Fruit fly (Drosophila melanogaster) whole organism, embryonic: ENCODE results near the gene Orc2.

Experiments
- Aef1 ChIP-seq: fragments of 200-800 bp; sonication (Bioruptor generic); IDR thresholded peaks from 3 replicates; pipeline ENCODE4 v1.3.6; 2022; ENCODE audit warnings: missing biosample characterization, missing genetic modification characterization
- CG12769 ChIP-seq: fragments of 200-800 bp; sonication (Bioruptor generic); optimal IDR thresholded peaks from 2 replicates; lab custom pipeline; 2019; ENCODE audit warnings: missing biosample characterization, mild to moderate bottlenecking, missing genetic modification characterization, moderate library complexity
- CG14667 ChIP-seq: fragments of 200-800 bp; sonication (Bioruptor generic); IDR thresholded peaks from 2 replicates; pipeline ENCODE4 v1.3.6; 2022; ENCODE audit warnings: missing biosample characterization, missing genetic modification characterization
- CG16779 ChIP-seq: fragments of 200-800 bp; sonication (Bioruptor generic); IDR thresholded peaks from 2 replicates; pipeline ENCODE4 v1.3.6; 2022; ENCODE audit warnings: missing biosample characterization, missing genetic modification characterization
- CG18011 ChIP-seq: fragments of 200-800 bp; sonication (Bioruptor generic); optimal IDR thresholded peaks from 2 replicates; lab custom pipeline; 2017; ENCODE audit warnings: missing biosample characterization, missing genetic modification characterization, mild to moderate bottlenecking, moderate library complexity, missing genotype
- CG31388 ChIP-seq: fragments of 200-800 bp; sonication (Bioruptor generic); optimal IDR thresholded peaks from 2 replicates; lab custom pipeline; 2016; ENCODE audit warnings: missing biosample characterization, missing genetic modification characterization
- CG43689 ChIP-seq: fragments of 200-800 bp; sonication (Bioruptor generic); IDR thresholded peaks from 2 replicates; pipeline ENCODE4 v1.3.6; 2022; ENCODE audit warnings: missing biosample characterization, missing genetic modification characterization
- CG6654 ChIP-seq: fragments of 200-800 bp; sonication (Bioruptor generic); optimal IDR thresholded peaks from 2 replicates; lab custom pipeline; 2017; ENCODE audit warnings: missing biosample characterization, mild to moderate bottlenecking, missing genetic modification characterization
- CG6813 ChIP-seq: fragments of 200-800 bp; sonication (Bioruptor generic); optimal IDR thresholded peaks from 2 replicates; lab custom pipeline; 2017; ENCODE audit warnings: missing biosample characterization, missing genetic modification characterization, mild to moderate bottlenecking, moderate library complexity, missing genetic modification reagents
- CG7372 ChIP-seq: fragments of 200-800 bp; sonication (Bioruptor generic); IDR thresholded peaks from 2 replicates; pipeline ENCODE4 v1.3.6; 2022; ENCODE audit warnings: missing biosample characterization, missing genetic modification characterization
- CG9817 ChIP-seq: fragments of 200-800 bp; sonication (Bioruptor generic); optimal IDR thresholded peaks from 2 replicates; lab custom pipeline; 2018; ENCODE audit warnings: missing biosample characterization, mild to moderate bottlenecking, missing genetic modification characterization, moderate library complexity
- Chrac-16 ChIP-seq: fragments of 200-800 bp; sonication (Bioruptor generic); optimal IDR thresholded peaks from 3 replicates; lab custom pipeline; 2016; ENCODE audit warnings: missing biosample characterization, missing genetic modification characterization
- CoRest ChIP-seq: fragments of 200-800 bp; sonication (Bioruptor generic); optimal IDR thresholded peaks from 3 replicates; lab custom pipeline; 2018; ENCODE audit warnings: missing biosample characterization, mild to moderate bottlenecking, missing genetic modification characterization, moderate library complexity
- D19A ChIP-seq: fragments of 200-800 bp; optimal IDR thresholded peaks from 3 replicates; lab custom pipeline; 2019; ENCODE audit warnings: missing biosample characterization, mild to moderate bottlenecking, missing genetic modification characterization, moderate library complexity
- Ets97D ChIP-seq: fragments of 200-800 bp; sonication (Bioruptor generic); optimal IDR thresholded peaks from 3 replicates; lab custom pipeline; 2016; ENCODE audit warnings: missing biosample characterization, missing genetic modification characterization
- Fer1 ChIP-seq: fragments of 200-800 bp; sonication (Bioruptor generic); optimal IDR thresholded peaks from 2 replicates; lab custom pipeline; 2017; ENCODE audit warnings: missing biosample characterization, mild to moderate bottlenecking, missing genetic modification characterization
- HLHmδ ChIP-seq: fragments of 200-800 bp; sonication (Bioruptor generic); optimal IDR thresholded peaks from 2 replicates; lab custom pipeline; 2018; ENCODE audit warnings: missing biosample characterization, mild to moderate bottlenecking, missing genetic modification characterization, moderate library complexity
- HmgD ChIP-seq: fragments of 200-800 bp; sonication (Bioruptor generic); optimal IDR thresholded peaks from 3 replicates; lab custom pipeline; 2016; ENCODE audit warnings: missing biosample characterization, missing genetic modification characterization
- Hsf ChIP-seq: fragments of 200-800 bp; sonication (Bioruptor generic); optimal IDR thresholded peaks from 3 replicates; lab custom pipeline; 2016; ENCODE audit warnings: missing biosample characterization, missing genetic modification characterization
- Lpt ChIP-seq: fragments of >200 bp; optimal IDR thresholded peaks from 2 replicates; lab custom pipeline; 2018; ENCODE audit warnings: missing biosample characterization, missing genetic modification characterization
- MBD-R2 ChIP-seq: fragments of 200-800 bp; sonication (Bioruptor generic); IDR thresholded peaks from 2 replicates; pipeline ENCODE4 v1.3.6; 2022; ENCODE audit warnings: missing biosample characterization, missing genetic modification characterization
- Mad ChIP-seq: fragments of 200-800 bp; sonication (Bioruptor generic); optimal IDR thresholded peaks from 2 replicates; lab custom pipeline; 2016; ENCODE audit warnings: missing biosample characterization, missing genetic modification characterization
- Mes4 ChIP-seq: fragments of 200-800 bp; sonication (Bioruptor generic); optimal IDR thresholded peaks from 2 replicates; lab custom pipeline; 2016; ENCODE audit warnings: missing biosample characterization, missing genetic modification characterization
- Mrtf ChIP-seq: fragments of 200-800 bp; sonication (Bioruptor generic); IDR thresholded peaks from 3 replicates; pipeline ENCODE4 v1.3.6; 2022; ENCODE audit warnings: missing biosample characterization, missing genetic modification characterization
- Myb ChIP-seq: fragments of 200-800 bp; sonication (Bioruptor generic); optimal IDR thresholded peaks from 2 replicates; lab custom pipeline; 2016; ENCODE audit warnings: missing biosample characterization, missing genetic modification characterization
- NfI ChIP-seq: fragments of 200-800 bp; sonication (Bioruptor generic); optimal IDR thresholded peaks from 3 replicates; lab custom pipeline; 2018; ENCODE audit warnings: missing biosample characterization, mild to moderate bottlenecking, missing genetic modification characterization, moderate library complexity
- Oli ChIP-seq: fragments of 200-800 bp; sonication (Bioruptor generic); optimal IDR thresholded peaks from 2 replicates; lab custom pipeline; 2018; ENCODE audit warnings: missing biosample characterization, mild to moderate bottlenecking, missing genetic modification characterization, moderate library complexity
- Optix ChIP-seq: fragments of 200-800 bp; sonication (Bioruptor generic); IDR thresholded peaks from 3 replicates; pipeline ENCODE4 v1.3.6; 2022; ENCODE audit warnings: missing biosample characterization, missing genetic modification characterization
- Ravus ChIP-seq: fragments of 200-800 bp; sonication (Bioruptor generic); IDR thresholded peaks from 2 replicates; pipeline ENCODE4 v1.3.6; 2022; ENCODE audit warnings: missing biosample characterization, missing genetic modification characterization
- Trl ChIP-seq, 3 experiments: fragments of >200 bp in 2 of 3; fragments of 200-800 bp in 1 of 3; sonication (Bioruptor generic) in 1 of 3; optimal IDR thresholded peaks; 2 replicates in 1 of 3; 3 replicates in 2 of 3; lab custom pipeline; 2016 to 2017; ENCODE audit warnings: missing biosample characterization in 1 of 3, missing genetic modification characterization in 1 of 3
- ac ChIP-seq: fragments of 200-800 bp; sonication (Bioruptor generic); optimal IDR thresholded peaks from 3 replicates; lab custom pipeline; 2017; ENCODE audit warnings: missing biosample characterization, mild to moderate bottlenecking, missing genetic modification characterization
- gcm ChIP-seq: fragments of 200-800 bp; sonication (Bioruptor generic); optimal IDR thresholded peaks from 2 replicates; lab custom pipeline; 2019; ENCODE audit warnings: missing biosample characterization, mild to moderate bottlenecking, missing genetic modification characterization, moderate library complexity
- hkb ChIP-seq, 2 experiments: fragments of 200-800 bp in 1 of 2; fragments of >200 bp in 1 of 2; sonication (Bioruptor generic) in 1 of 2; IDR thresholded peaks in 1 of 2; optimal IDR thresholded peaks in 1 of 2; 2 replicates each; pipeline versions ENCODE4 v1.3.6 to Lab custom; 2017 to 2022; ENCODE audit warnings: missing biosample characterization in 1 of 2, missing genetic modification characterization in 1 of 2
- ind ChIP-seq: fragments of 200-800 bp; sonication (Bioruptor generic); optimal IDR thresholded peaks from 3 replicates; lab custom pipeline; 2016; ENCODE audit warnings: missing biosample characterization, missing genetic modification characterization
- inv ChIP-seq: fragments of 200-800 bp; sonication (Bioruptor generic); IDR thresholded peaks from 2 replicates; pipeline ENCODE4 v1.3.6; 2022; ENCODE audit warnings: missing biosample characterization, missing genetic modification characterization; ENCODE audit not compliant: partially characterized antibody
- jigr1 ChIP-seq: fragments of 200-800 bp; sonication (Bioruptor generic); IDR thresholded peaks from 3 replicates; pipeline ENCODE4 v1.3.6; 2022; ENCODE audit warnings: missing biosample characterization, missing genetic modification characterization
- kah ChIP-seq: fragments of 200-800 bp; sonication (Bioruptor generic); optimal IDR thresholded peaks from 2 replicates; lab custom pipeline; 2018; ENCODE audit warnings: missing biosample characterization, mild to moderate bottlenecking, missing genetic modification characterization
- knrl ChIP-seq: fragments of 200-800 bp; sonication (Bioruptor generic); IDR thresholded peaks from 3 replicates; pipeline ENCODE4 v1.3.6; 2022; ENCODE audit warnings: missing biosample characterization, missing genetic modification characterization; ENCODE audit not compliant: partially characterized antibody
- lab ChIP-seq: fragments of 200-800 bp; sonication (Bioruptor generic); optimal IDR thresholded peaks from 3 replicates; lab custom pipeline; 2017; ENCODE audit warnings: missing biosample characterization, missing genetic modification characterization, mild to moderate bottlenecking, moderate library complexity, missing genetic modification reagents
- maf-S ChIP-seq: fragments of 200-800 bp; sonication (Bioruptor generic); optimal IDR thresholded peaks from 2 replicates; lab custom pipeline; 2016; ENCODE audit warnings: missing biosample characterization, missing genetic modification characterization
- psq ChIP-seq: fragments of 200-800 bp; sonication (Bioruptor generic); optimal IDR thresholded peaks from 2 replicates; lab custom pipeline; 2017; ENCODE audit warnings: missing biosample characterization, missing genetic modification characterization
- slou ChIP-seq: fragments of 200-800 bp; sonication (Bioruptor generic); optimal IDR thresholded peaks from 3 replicates; lab custom pipeline; 2016; ENCODE audit warnings: missing biosample characterization, missing genetic modification characterization
- sna ChIP-seq: fragments of 200-800 bp; sonication (Bioruptor generic); IDR thresholded peaks from 2 replicates; pipeline ENCODE4 v1.3.6; 2022; ENCODE audit warnings: missing biosample characterization, missing genetic modification characterization; ENCODE audit not compliant: partially characterized antibody
- stc ChIP-seq: fragments of 200-800 bp; sonication (Bioruptor generic); IDR thresholded peaks from 2 replicates; pipeline ENCODE4 v1.3.6; 2022; ENCODE audit warnings: missing biosample characterization, missing genetic modification characterization
- tll ChIP-seq, 2 experiments: fragments of 200-800 bp in 1 of 2; fragments of >200 bp in 1 of 2; sonication (Bioruptor generic) in 1 of 2; optimal IDR thresholded peaks; 2 replicates each; lab custom pipeline; 2017 to 2019; ENCODE audit warnings: missing biosample characterization in 2 of 2, missing genetic modification characterization in 2 of 2, mild to moderate bottlenecking in 1 of 2, moderate library complexity in 1 of 2
- zen ChIP-seq: fragments of 200-800 bp; sonication (Bioruptor generic); optimal IDR thresholded peaks from 3 replicates; lab custom pipeline; 2018; ENCODE audit warnings: missing biosample characterization, mild to moderate bottlenecking, missing genetic modification characterization, moderate library complexity
- zf30C ChIP-seq: fragments of 200-800 bp; sonication (Bioruptor generic); optimal IDR thresholded peaks from 3 replicates; lab custom pipeline; 2018; ENCODE audit warnings: missing biosample characterization, mild to moderate bottlenecking, missing genetic modification characterization

The Orc2 gene

dm6 chr3R:13983272-13984032 is 18.8 kb downstream of the Orc2 start (continued):
- TF ChIP-seq CG16779 (GFP tag; lab: Robert Waterston, UW), result peak; percentile 31; the same call in 1 of the 2 replicates
- TF ChIP-seq Fer1 (GFP tag; lab: Kevin White, UChicago), result peak; percentile 95
- TF ChIP-seq sna (GFP tag; lab: Robert Waterston, UW), result no peak; the same call in 1 of the 2 replicates
- peak; percentile 86 for TF ChIP-seq CG9817 (tag; lab: Kevin White, UChicago)
- peak; percentile 95 for TF ChIP-seq Chrac-16
- TF ChIP-seq kah, result peak; percentile 63
- TF ChIP-seq maf-S (GFP tag; lab: Kevin White, UChicago), result peak; percentile 92
- TF ChIP-seq inv (GFP tag; lab: Robert Waterston, UW), result no peak
- TF ChIP-seq tll (GFP tag; optimal IDR thresholded peaks at IDR 0.05; lab: Kevin White, UChicago), result peak; percentile 2 to 18
- peak; percentile 81 for TF ChIP-seq CG18011 (GFP tag; lab: Kevin White, UChicago)
- peak; percentile 94 for TF ChIP-seq Hsf (GFP tag; lab: Kevin White, UChicago)
- peak; percentile 97 for TF ChIP-seq CG12769 (tag; lab: Kevin White, UChicago)
- TF ChIP-seq Aef1 (GFP tag; lab: Robert Waterston, UW), result peak; percentile 86
- peak; percentile 60 for TF ChIP-seq HLHmδ (GFP tag; lab: Kevin White, UChicago)
- TF ChIP-seq CG31388 (GFP tag; lab: Kevin White, UChicago), result peak; percentile 54
- TF ChIP-seq MBD-R2 (GFP tag; lab: Robert Waterston, UW), result peak; percentile 54
- peak; percentile 89 for TF ChIP-seq Mes4
- TF ChIP-seq Optix (GFP tag; lab: Robert Waterston, UW), result peak; percentile 87
- TF ChIP-seq CG14667 (GFP tag; lab: Robert Waterston, UW), result peak; percentile 78
- peak; percentile 88 for TF ChIP-seq Myb
- peak; percentile 59 for TF ChIP-seq Ets97D
- TF ChIP-seq zen (tag; lab: Kevin White, UChicago), result peak; percentile 82
- peak; percentile 92 for TF ChIP-seq Oli
- peak; percentile 81; the same call in 2 of the 3 replicates for TF ChIP-seq jigr1
- peak; percentile 96 for TF ChIP-seq ind (GFP tag; lab: Kevin White, UChicago)
- TF ChIP-seq CG6813 (GFP tag; lab: Kevin White, UChicago), result peak; percentile 87
- peak; percentile 68 for TF ChIP-seq Mad (GFP tag; lab: Kevin White, UChicago)
- TF ChIP-seq Trl (optimal IDR thresholded peaks at IDR 0.05; lab: Kevin White, UChicago), result peak; percentile 96 to 98
- TF ChIP-seq Trl (GFP tag; optimal IDR thresholded peaks at IDR 0.05; lab: Kevin White, UChicago), result peak; percentile 94
- TF ChIP-seq ac (GFP tag; lab: Kevin White, UChicago), result peak; percentile 79
- TF ChIP-seq lab (GFP tag; lab: Kevin White, UChicago), result peak; percentile 96
- TF ChIP-seq slou, result peak; percentile 81
- TF ChIP-seq stc (GFP tag; lab: Robert Waterston, UW), result peak; percentile 80
- peak; percentile 83 for TF ChIP-seq Mrtf
- peak; percentile 76 for TF ChIP-seq CG6654
- no peak for TF ChIP-seq Lpt
- TF ChIP-seq gcm, result peak; percentile 93
- TF ChIP-seq CoRest, result peak; percentile 93
- no peak for TF ChIP-seq hkb (optimal IDR thresholded peaks at IDR 0.05; lab: Kevin White, UChicago)
- peak; percentile 91 for TF ChIP-seq hkb (GFP tag; IDR thresholded peaks at IDR 0.05; lab: Robert Waterston, UW)
- peak; percentile 76 for TF ChIP-seq psq
- TF ChIP-seq zf30C (GFP tag; lab: Kevin White, UChicago), result peak; percentile 35
- peak; percentile 69 for TF ChIP-seq CG7372 (GFP tag; lab: Robert Waterston, UW)
- peak; percentile 67 for TF ChIP-seq CG43689 (GFP tag; lab: Robert Waterston, UW)
- peak; percentile 61 for TF ChIP-seq Ravus
- TF ChIP-seq knrl (GFP tag; lab: Robert Waterston, UW), result no peak; the same call in 2 of the 3 replicates
- TF ChIP-seq HmgD, result peak; percentile 94
- peak; percentile 92 for TF ChIP-seq NfI (GFP tag; lab: Kevin White, UChicago)
- TF ChIP-seq D19A (tag; lab: Kevin White, UChicago), result peak; percentile 91
